ENCODE assay signal across 4 worm cellular contexts in genomic region chrV:1052559-1053064, ce11.
TF ChIP-seq lines count a peak whose summit lies in the region.

Gene K10C9.4, minus strand, starts transcription at chrV:1053014.

TF ChIP-seq in whole organism, L4 larva, 104 proteins besides CTCF, POLR2A, EP300 and RAD21:
- TF ChIP-seq sdz-12 (GFP tag; optimal IDR thresholded peaks at IDR 0.05; lab: Kevin White, UChicago) (no peak), ceh-44 (GFP tag; IDR thresholded peaks at IDR 0.05; lab: Robert Waterston, UW) (no peak), nhr-28 (tag; optimal IDR thresholded peaks at IDR 0.05; lab: Kevin White, UChicago) (no peak), vab-7 (GFP tag; IDR thresholded peaks at IDR 0.05; lab: Robert Waterston, UW) (no peak), hmg-1.1 (GFP tag; IDR thresholded peaks at IDR 0.05; lab: Robert Waterston, UW) (0 out of 2 replicates have a peak, but pooled peaks have one; percentile 15), gei-8 (GFP tag; optimal IDR thresholded peaks at IDR 0.05; lab: Kevin White, UChicago) (no peak), Y75B8A.6 (GFP tag; IDR thresholded peaks at IDR 0.05; lab: Robert Waterston, UW) (no peak), lsy-2 (tag; optimal IDR thresholded peaks at IDR 0.05; lab: Kevin White, UChicago) (no peak), ceh-20 (GFP tag; IDR thresholded peaks at IDR 0.05; lab: Robert Waterston, UW) (no peak), dmd-6 (GFP tag; IDR thresholded peaks at IDR 0.05; lab: Robert Waterston, UW) (no peak), arid-1 (GFP tag; conservative IDR thresholded peaks at IDR 0.05; lab: Robert Waterston, UW) (0 out of 2 replicates have a peak, but pooled peaks have one; percentile 21), ztf-11 (tag; optimal IDR thresholded peaks at IDR 0.05; lab: Kevin White, UChicago) (no peak), set-16 (GFP tag; IDR thresholded peaks at IDR 0.05; lab: Robert Waterston, UW) (no peak), Y105C5A.15 (GFP tag; IDR thresholded peaks at IDR 0.05; lab: Robert Waterston, UW) (no peak), egl-43 (GFP tag; IDR thresholded peaks at IDR 0.05; lab: Robert Waterston, UW) (no peak), ceh-82 (tag; optimal IDR thresholded peaks at IDR 0.05; lab: Kevin White, UChicago) (no peak), unc-39 (tag; optimal IDR thresholded peaks at IDR 0.05; lab: Kevin White, UChicago) (no peak), ZK337.2 (GFP tag; IDR thresholded peaks at IDR 0.05; lab: Robert Waterston, UW) (no peak)

TF ChIP-seq in whole organism, early embryonic, 17 proteins besides CTCF, POLR2A, EP300 and RAD21:
- TF ChIP-seq ceh-36 (tag; optimal IDR thresholded peaks at IDR 0.05; lab: Kevin White, UChicago), result peak; percentile 77
- no peak for TF ChIP-seq ets-7 (tag; optimal IDR thresholded peaks at IDR 0.05; lab: Kevin White, UChicago)
- no peak for TF ChIP-seq tbx-37 (GFP tag; conservative IDR thresholded peaks at IDR 0.05; lab: Robert Waterston, UW)
- no peak for TF ChIP-seq flt-1 (GFP tag; IDR thresholded peaks at IDR 0.05; lab: Robert Waterston, UW)
- TF ChIP-seq pes-1 (GFP tag; IDR thresholded peaks at IDR 0.05; lab: Robert Waterston, UW), result no peak

TF ChIP-seq in whole organism, late embryonic, 69 proteins besides CTCF, POLR2A, EP300 and RAD21:
- TF ChIP-seq madf-2 (tag; optimal IDR thresholded peaks at IDR 0.05; lab: Kevin White, UChicago) (no peak), ceh-30 (tag; optimal IDR thresholded peaks at IDR 0.05; lab: Kevin White, UChicago) (no peak), pha-2 (tag; optimal IDR thresholded peaks at IDR 0.05; lab: Kevin White, UChicago) (no peak), tbx-2 (tag; optimal IDR thresholded peaks at IDR 0.05; lab: Kevin White, UChicago) (no peak), dve-1 (tag; optimal IDR thresholded peaks at IDR 0.05; lab: Kevin White, UChicago) (peak; percentile 86), sox-2 (GFP tag; IDR thresholded peaks at IDR 0.05; lab: Robert Waterston, UW) (no peak)

TF ChIP-seq in whole organism, midembryonic, 9 proteins besides CTCF, POLR2A, EP300 and RAD21:
- TF ChIP-seq ztf-29 (GFP tag; IDR thresholded peaks at IDR 0.05; lab: Robert Waterston, UW), result peak; percentile 23; the same call in 1 of the 2 replicates
- no peak for TF ChIP-seq T22C8.4 (GFP tag; IDR thresholded peaks at IDR 0.05; lab: Robert Waterston, UW)
- TF ChIP-seq ztf-23 (GFP tag; IDR thresholded peaks at IDR 0.05; lab: Robert Waterston, UW), result no peak

Comparison
In these comparisons a context has a peak if more than half of its experiments do, and no peak if none do; other contexts are left out.
1. Of the 7 proteins assayed by ChIP-seq in both whole organism, L4 larva and whole organism, late embryonic: peak only in whole organism, L4 larva: none; only in whole organism, late embryonic: dve-1; in both: none; in neither: 6.